Fruit fly (Drosophila melanogaster) S2 (cell line): ENCODE measurements around the gene CG31286.

Experiments used
- CG8478 ChIP-seq: fragments of >200 bp; optimal IDR thresholded peaks from 2 replicates; lab custom pipeline; 2018
- CTCF ChIP-seq, 2 experiments: fragments of >200 bp; optimal IDR thresholded peaks; 2 replicates each; lab custom pipeline; 2018

CG31286 gene

DNA sequence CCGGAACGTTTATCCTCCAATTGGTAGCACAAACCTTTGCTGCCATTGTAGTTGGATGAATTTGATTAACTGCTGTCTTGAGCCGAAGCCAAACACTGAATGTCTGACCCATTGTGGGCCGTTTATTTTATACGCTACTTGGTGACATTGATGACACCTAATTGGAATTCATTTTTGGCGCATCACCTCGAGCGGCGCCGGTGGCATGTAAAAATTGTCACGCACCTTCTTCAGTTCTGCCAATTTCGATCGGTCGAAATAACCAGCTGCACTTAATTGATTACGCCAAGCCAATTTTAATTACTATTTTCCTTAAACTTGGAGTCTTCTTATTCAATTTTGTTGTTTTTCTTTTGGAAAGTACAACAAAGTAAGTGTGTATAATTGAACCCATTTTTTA lies 50.6 kb downstream of the CG31286 start, which contains the start of gene Ccp84Ae:
Gene Ccp84Ae, minus strand, starts transcription at position 101 of the 400 bp plus-strand sequence.
- no peak for TF ChIP-seq CG8478 (lab: Kevin White, UChicago)
- no peak for TF ChIP-seq CTCF (optimal IDR thresholded peaks at IDR 0.05; lab: Kevin White, UChicago)

DNA sequence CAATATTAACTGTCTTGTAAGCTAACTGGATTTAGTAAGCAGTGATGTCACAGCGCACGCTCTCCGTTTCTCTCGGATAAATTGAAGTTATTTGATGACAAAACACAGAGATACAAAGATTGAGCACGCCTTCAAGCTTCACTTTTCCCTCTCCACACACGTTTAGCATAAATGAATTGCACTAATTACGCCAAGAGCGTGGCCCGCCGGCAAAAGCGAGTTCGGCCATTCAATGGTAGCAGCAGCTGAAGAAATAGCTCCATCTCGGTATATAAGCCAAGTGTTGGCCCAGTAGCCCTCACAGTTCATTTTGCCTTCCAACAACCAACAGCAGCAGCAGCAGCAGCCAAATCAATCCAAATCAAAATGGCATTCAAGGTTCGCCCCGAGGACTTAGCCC lies 51.4 kb downstream of the CG31286 start, which contains the start of gene Ccp84Ad:
Gene Ccp84Ad, plus strand, starts transcription at position 301 of the 400 bp plus-strand sequence.
- TF ChIP-seq CTCF (optimal IDR thresholded peaks at IDR 0.05; lab: Kevin White, UChicago): no peak
- TF ChIP-seq CG8478 (lab: Kevin White, UChicago): no peak
